Worm (Caenorhabditis elegans) whole organism, L4 larva: ENCODE results near the gene F11D5.1.
A peak's percentile ranks its signal among the peaks of the same experiment; 100 is the strongest.

Experiments
- F26F4.8 ChIP-seq: fragments of 200-800 bp; sonication (Bioruptor generic); conservative IDR thresholded peaks from 2 replicates; pipeline ENCODE4 v1.3.6; 2022; ENCODE audit warnings: missing genetic modification characterization, missing compliant biosample characterization
- F44E2.7 ChIP-seq: fragments of 200-800 bp; sonication (Bioruptor generic); IDR thresholded peaks from 2 replicates; pipeline ENCODE4 v2.1.2; 2022; ENCODE audit warnings: missing genetic modification characterization, missing compliant biosample characterization
- T20F7.1 ChIP-seq: fragments of 200-800 bp; sonication (Bioruptor generic); optimal IDR thresholded peaks from 2 replicates; lab custom pipeline; 2018; ENCODE audit warnings: mild to moderate bottlenecking, missing genetic modification characterization, missing compliant biosample characterization
- Y48G9A.11 ChIP-seq: fragments of 200-800 bp; sonication (Bioruptor generic); IDR thresholded peaks from 2 replicates; pipeline ENCODE4 v1.3.6; 2022; ENCODE audit warnings: missing genetic modification reagents, missing genetic modification characterization, missing compliant biosample characterization
- aha-1 ChIP-seq: fragments of 150-350 bp; peaks from one replicate; lab custom pipeline; 2014; ENCODE audit warnings: missing biosample characterization, missing genetic modification characterization
- aly-2 ChIP-seq: sonication (generic microtip); optimal IDR thresholded peaks from 2 replicates; lab custom pipeline; 2018; ENCODE audit warnings: missing biosample characterization, missing genetic modification characterization
- ceh-62 ChIP-seq: sonication (generic microtip); optimal IDR thresholded peaks from 2 replicates; lab custom pipeline; 2017; ENCODE audit warnings: missing biosample characterization, missing genetic modification characterization
- ceh-82 ChIP-seq: sonication (generic microtip); optimal IDR thresholded peaks from 2 replicates; lab custom pipeline; 2017; ENCODE audit warnings: missing biosample characterization, missing genetic modification characterization
- ces-1 ChIP-seq: fragments of 150-350 bp; sonication (generic microtip); optimal IDR thresholded peaks from 4 replicates; lab custom pipeline; 2014; ENCODE audit warnings: missing biosample characterization, missing genetic modification reagents, missing genetic modification characterization
- cey-2 ChIP-seq: sonication (generic microtip); optimal IDR thresholded peaks from 3 replicates; lab custom pipeline; 2017; ENCODE audit warnings: missing genetic modification characterization, mild to moderate bottlenecking, missing compliant biosample characterization, antibody characterized with exemption, borderline replicate concordance; ENCODE audit not compliant: insufficient read depth
- daf-16 ChIP-seq, 3 experiments: sonication (generic microtip); optimal IDR thresholded peaks; 2 replicates each; lab custom pipeline; 2016 to 2017; ENCODE audit warnings: missing genetic modification characterization in 3 of 3, missing genetic modification reagents in 3 of 3, mild to moderate bottlenecking in 2 of 3, missing compliant biosample characterization in 2 of 3, missing biosample characterization in 1 of 3, moderate library complexity in 1 of 3
- dmd-6 ChIP-seq: fragments of 200-800 bp; sonication (Bioruptor generic); IDR thresholded peaks from 2 replicates; pipeline ENCODE4 v1.3.6; 2022; ENCODE audit warnings: missing genetic modification reagents, missing genetic modification characterization, missing compliant biosample characterization
- dmd-8 ChIP-seq: fragments of 200-800 bp; sonication (Bioruptor generic); IDR thresholded peaks from 2 replicates; pipeline ENCODE4 v1.3.6; 2022; ENCODE audit warnings: missing genetic modification characterization, missing compliant biosample characterization
- duxl-1 ChIP-seq: sonication (generic microtip); optimal IDR thresholded peaks from 2 replicates; lab custom pipeline; 2016; ENCODE audit warnings: mild to moderate bottlenecking, missing genetic modification characterization, moderate library complexity, missing compliant biosample characterization; ENCODE audit not compliant: poor library complexity
- dve-1 ChIP-seq: sonication (generic microtip); optimal IDR thresholded peaks from 2 replicates; lab custom pipeline; 2017; ENCODE audit warnings: antibody characterized with exemption, mild to moderate bottlenecking, missing genetic modification characterization, missing compliant biosample characterization; ENCODE audit not compliant: insufficient read depth
- hlh-11 ChIP-seq: fragments of 200-800 bp; sonication (Bioruptor generic); optimal IDR thresholded peaks from 2 replicates; lab custom pipeline; 2018; ENCODE audit warnings: mild to moderate bottlenecking, missing genetic modification characterization, missing compliant biosample characterization
- hlh-30 ChIP-seq: sonication (generic microtip); optimal IDR thresholded peaks from 2 replicates; lab custom pipeline; 2017; ENCODE audit warnings: antibody characterized with exemption, mild to moderate bottlenecking, missing genetic modification characterization, missing compliant biosample characterization; ENCODE audit not compliant: insufficient read depth
- lin-1 ChIP-seq: fragments of 200-800 bp; sonication (Bioruptor generic); IDR thresholded peaks from 2 replicates; pipeline ENCODE4 v1.3.6; 2022; ENCODE audit warnings: missing genetic modification reagents, missing genetic modification characterization, missing compliant biosample characterization
- mdl-1 ChIP-seq, 2 experiments: fragments of 150-350 bp in 1 of 2; sonication (generic microtip) in 1 of 2; optimal IDR thresholded peaks; 2 replicates each; lab custom pipeline; 2014 to 2017; ENCODE audit warnings: missing biosample characterization in 2 of 2, missing genetic modification characterization in 2 of 2
- mdt-29 ChIP-seq: fragments of 200-800 bp; sonication (Bioruptor generic); IDR thresholded peaks from 2 replicates; pipeline ENCODE4 v1.3.6; 2022; ENCODE audit warnings: missing genetic modification reagents, missing genetic modification characterization, missing compliant biosample characterization
- mxl-2 ChIP-seq: fragments of 200-800 bp; sonication (Bioruptor generic); conservative IDR thresholded peaks from 2 replicates; pipeline ENCODE4 v1.3.6; 2022; ENCODE audit warnings: missing genetic modification reagents, missing genetic modification characterization, missing compliant biosample characterization
- mxl-3 ChIP-seq: fragments of 200-800 bp; sonication (Bioruptor generic); optimal IDR thresholded peaks from 2 replicates; lab custom pipeline; 2018; ENCODE audit warnings: mild to moderate bottlenecking, missing genetic modification characterization, missing compliant biosample characterization
- nhr-237 ChIP-seq: sonication (generic microtip); optimal IDR thresholded peaks from 2 replicates; lab custom pipeline; 2017; ENCODE audit warnings: missing biosample characterization, missing genetic modification characterization
- nhr-28 ChIP-seq: fragments of 150-350 bp; optimal IDR thresholded peaks from 2 replicates; lab custom pipeline; 2014; ENCODE audit warnings: missing biosample characterization, missing genetic modification characterization
- nhr-48 ChIP-seq: sonication (generic microtip); optimal IDR thresholded peaks from 2 replicates; lab custom pipeline; 2016; ENCODE audit warnings: mild to moderate bottlenecking, missing genetic modification characterization, missing compliant biosample characterization
- nhr-76 ChIP-seq: fragments of 150-350 bp; optimal IDR thresholded peaks from 2 replicates; lab custom pipeline; 2014; ENCODE audit warnings: missing biosample characterization, missing genetic modification characterization
- nhr-77 ChIP-seq: fragments of 150-350 bp; optimal IDR thresholded peaks from 2 replicates; lab custom pipeline; 2014; ENCODE audit warnings: missing biosample characterization, missing genetic modification characterization
- php-3 ChIP-seq: fragments of 200-800 bp; sonication (Bioruptor generic); IDR thresholded peaks from 2 replicates; pipeline ENCODE4 v1.3.6; 2022; ENCODE audit warnings: missing genetic modification reagents, missing genetic modification characterization, missing compliant biosample characterization
- pqm-1 ChIP-seq: sonication (generic microtip); optimal IDR thresholded peaks from 2 replicates; lab custom pipeline; 2017; ENCODE audit warnings: missing biosample characterization, missing genetic modification characterization
- sdz-12 ChIP-seq: fragments of 200-800 bp; sonication (Bioruptor generic); optimal IDR thresholded peaks from 2 replicates; lab custom pipeline; 2018; ENCODE audit warnings: mild to moderate bottlenecking, missing genetic modification characterization, missing compliant biosample characterization
- snpc-4 ChIP-seq: fragments of 150-350 bp; optimal IDR thresholded peaks from 2 replicates; lab custom pipeline; 2014; ENCODE audit warnings: missing biosample characterization, missing genetic modification characterization
- spr-3 ChIP-seq: fragments of 200-800 bp; sonication (Bioruptor generic); optimal IDR thresholded peaks from 2 replicates; lab custom pipeline; 2018; ENCODE audit warnings: mild to moderate bottlenecking, missing genetic modification characterization, missing compliant biosample characterization
- unc-62 ChIP-seq, 3 experiments: fragments of 150-350 bp in 1 of 3; sonication (generic microtip); optimal IDR thresholded peaks in 2 of 3; peaks in 1 of 3; 1 replicate in 1 of 3; 2 replicates in 2 of 3; lab custom pipeline; 2014 to 2017; ENCODE audit warnings: missing biosample characterization in 3 of 3, missing genetic modification characterization in 3 of 3, missing genetic modification reagents in 3 of 3, missing genotype in 1 of 3
- zfp-3 ChIP-seq: fragments of 200-800 bp; sonication (Bioruptor generic); conservative IDR thresholded peaks from 2 replicates; pipeline ENCODE4 v1.3.6; 2022; ENCODE audit warnings: missing genetic modification reagents, missing genetic modification characterization, missing compliant biosample characterization
- zip-11 ChIP-seq: fragments of 200-800 bp; sonication (Bioruptor generic); IDR thresholded peaks from 2 replicates; pipeline ENCODE4 v1.3.6; 2022; ENCODE audit warnings: missing genetic modification characterization, missing compliant biosample characterization
- ztf-11 ChIP-seq: fragments of 150-350 bp; optimal IDR thresholded peaks from 2 replicates; lab custom pipeline; 2014; ENCODE audit warnings: missing biosample characterization, missing genetic modification characterization

Gene F11D5.1

ce11 chrX:3290147-3290546 is 42.8 kb upstream of the F11D5.1 start (continued):
- TF ChIP-seq mdt-29 (GFP tag; lab: Robert Waterston, UW), result no peak; the same call in 1 of the 2 replicates
- TF ChIP-seq mxl-2, result no peak
- no peak for TF ChIP-seq ztf-11 (tag; lab: Kevin White, UChicago)
- TF ChIP-seq ceh-62 (tag; lab: Kevin White, UChicago), result no peak
- TF ChIP-seq aly-2 (tag; lab: Kevin White, UChicago), result no peak
- TF ChIP-seq Y48G9A.11 (GFP tag; lab: Robert Waterston, UW), result no peak
- no peak for TF ChIP-seq zfp-3 (GFP tag; lab: Robert Waterston, UW)
- TF ChIP-seq hlh-30, result peak; percentile 68
- no peak for TF ChIP-seq sdz-12 (GFP tag; lab: Kevin White, UChicago)
- TF ChIP-seq T20F7.1 (GFP tag; lab: Kevin White, UChicago), result peak; percentile 62
- no peak for TF ChIP-seq ces-1
- TF ChIP-seq, all 104 proteins: peak for 22

ce11 chrX:3291948-3292347 is 41.0 kb upstream of the F11D5.1 start:
- TF ChIP-seq unc-62 (GFP tag; optimal IDR thresholded peaks at IDR 0.05 in 1 of 2; lab: Kevin White, UChicago) (peak in 1 of 2 experiments; percentile 93), unc-62 (tag; optimal IDR thresholded peaks at IDR 0.05; lab: Kevin White, UChicago) (no peak), zip-11 (GFP tag; lab: Robert Waterston, UW) (no peak)

DNA sequence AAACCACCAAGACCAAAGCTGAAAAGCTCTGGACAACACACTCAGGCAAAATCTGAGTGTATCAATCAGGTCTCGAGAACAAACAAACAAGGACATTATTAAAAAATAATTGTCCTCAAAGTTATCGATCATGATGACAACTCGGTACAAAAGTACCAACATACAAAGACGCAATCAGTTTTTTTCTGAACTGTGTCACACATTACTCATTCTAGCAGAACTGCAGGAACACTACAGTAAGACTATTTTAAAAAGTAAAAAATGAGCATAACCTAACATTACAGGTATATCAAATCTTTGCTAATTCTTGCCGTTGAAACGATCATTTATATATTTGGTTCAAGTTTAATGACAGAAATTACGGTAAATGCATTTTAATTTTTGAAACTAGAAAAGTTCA is 36.7 kb upstream of the F11D5.1 start, which contains the start of gene K09C4.2:
Gene K09C4.2 (plus strand): TSS at position 301 of the 400 bp plus-strand sequence.
- TF ChIP-seq ceh-82 (tag; lab: Kevin White, UChicago), result no peak
- TF ChIP-seq spr-3 (GFP tag; lab: Kevin White, UChicago), result no peak
- no peak for TF ChIP-seq dmd-6
- TF ChIP-seq nhr-237 (tag; lab: Kevin White, UChicago), result no peak
- TF ChIP-seq aha-1, result peak; percentile 29

DNA sequence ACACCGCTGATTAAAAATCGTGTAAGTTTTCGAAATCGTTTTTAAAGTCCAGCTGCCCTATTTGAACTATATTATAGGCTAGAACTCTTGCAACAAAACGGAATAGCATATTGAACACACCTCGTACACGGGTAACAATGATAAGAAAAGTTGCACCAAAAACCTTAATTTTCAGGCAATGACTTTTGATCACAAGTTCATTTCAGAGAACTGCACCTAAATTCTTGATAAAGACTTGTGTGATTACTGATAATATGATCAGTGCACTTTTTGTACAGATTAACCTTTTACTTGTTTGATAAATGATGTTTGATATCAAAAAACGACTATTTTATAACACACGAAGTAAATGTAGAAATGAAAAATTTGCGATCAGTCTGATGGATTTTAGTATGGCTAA is 35.1 kb upstream of the F11D5.1 start:
- TF ChIP-seq mdl-1 (tag; optimal IDR thresholded peaks at IDR 0.05; lab: Kevin White, UChicago), result peak in 1 of 2 experiments; percentile 0
- TF ChIP-seq dmd-6, result peak; percentile 96
- peak; percentile 58 for TF ChIP-seq hlh-11 (tag; lab: Kevin White, UChicago)
- TF ChIP-seq dve-1 (tag; lab: Kevin White, UChicago), result peak; percentile 59
- TF ChIP-seq F44E2.7 (GFP tag; lab: Robert Waterston, UW), result no peak
- TF ChIP-seq aha-1, result peak; percentile 71
- TF ChIP-seq cey-2 (tag; lab: Kevin White, UChicago), result no peak
- TF ChIP-seq nhr-28 (tag; lab: Kevin White, UChicago), result peak; percentile 78
- TF ChIP-seq nhr-48 (tag; lab: Kevin White, UChicago), result peak; percentile 39
- peak in 1 of 2 experiments; percentile 78 for TF ChIP-seq unc-62 (GFP tag; optimal IDR thresholded peaks at IDR 0.05 in 1 of 2; lab: Kevin White, UChicago)
- no peak for TF ChIP-seq unc-62 (tag; optimal IDR thresholded peaks at IDR 0.05; lab: Kevin White, UChicago)
- TF ChIP-seq lin-1 (GFP tag; lab: Robert Waterston, UW), result no peak
- TF ChIP-seq pqm-1, result peak; percentile 61
- peak; percentile 69 for TF ChIP-seq nhr-77 (tag; lab: Kevin White, UChicago)
- no peak for TF ChIP-seq daf-16 (GFP tag; optimal IDR thresholded peaks at IDR 0.05; lab: Kevin White, UChicago)
- peak; percentile 73 for TF ChIP-seq daf-16 (tag; optimal IDR thresholded peaks at IDR 0.05; lab: Kevin White, UChicago)
- TF ChIP-seq hlh-30, result peak; percentile 18

DNA sequence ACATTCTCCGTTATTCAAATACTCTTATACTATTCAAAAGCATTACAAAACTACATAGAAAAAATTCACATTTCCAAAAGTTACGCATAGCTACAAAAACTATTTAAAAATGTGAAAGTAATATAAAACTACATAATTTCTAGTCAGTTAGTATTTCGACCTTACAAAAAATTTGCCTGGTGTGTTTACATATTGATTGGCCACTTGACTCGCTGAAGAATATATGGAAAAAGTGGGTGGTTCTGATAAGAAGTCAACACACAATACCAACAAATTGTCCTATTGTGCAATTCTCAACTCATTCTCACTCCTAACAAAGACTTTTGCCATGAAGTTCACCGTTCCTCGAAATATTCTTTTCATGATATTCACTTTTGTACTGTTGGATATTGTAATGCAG is 34.3 kb upstream of the F11D5.1 start, which contains the start of gene K09C4.1:
Gene K09C4.1 (plus strand): TSS at position 301 of the 400 bp plus-strand sequence.
- no peak for TF ChIP-seq snpc-4 (tag; lab: Kevin White, UChicago)
- TF ChIP-seq ces-1, result no peak
- peak; percentile 26 for TF ChIP-seq nhr-28 (tag; lab: Kevin White, UChicago)
- no peak for TF ChIP-seq php-3 (GFP tag; lab: Robert Waterston, UW)
- TF ChIP-seq duxl-1, result no peak
- no peak for TF ChIP-seq nhr-76
- no peak for TF ChIP-seq dmd-8 (GFP tag; lab: Robert Waterston, UW)
- no peak for TF ChIP-seq nhr-48 (tag; lab: Kevin White, UChicago)
- TF ChIP-seq mxl-3 (GFP tag; lab: Kevin White, UChicago), result no peak
- no peak for TF ChIP-seq F26F4.8 (GFP tag; lab: Robert Waterston, UW)
- no peak for TF ChIP-seq cey-2 (tag; lab: Kevin White, UChicago)
- no peak for TF ChIP-seq daf-16 (GFP tag; optimal IDR thresholded peaks at IDR 0.05; lab: Kevin White, UChicago)
- TF ChIP-seq daf-16 (tag; optimal IDR thresholded peaks at IDR 0.05; lab: Kevin White, UChicago), result peak; percentile 46
